Worm (Caenorhabditis elegans) whole organism, L4 larva: ENCODE measurements around the gene alh-5.

Experiments used
- D1046.2 ChIP-seq: fragments of 200-800 bp; sonication (Bioruptor generic); IDR thresholded peaks from 2 replicates; pipeline ENCODE4 v1.3.6; 2022; ENCODE audit warnings: missing genetic modification characterization, missing compliant biosample characterization
- ZK337.2 ChIP-seq: fragments of 200-800 bp; sonication (Bioruptor generic); IDR thresholded peaks from 2 replicates; pipeline ENCODE4 v1.3.6; 2022; ENCODE audit warnings: missing genetic modification reagents, missing genetic modification characterization, missing compliant biosample characterization
- aha-1 ChIP-seq: fragments of 150-350 bp; peaks from one replicate; lab custom pipeline; 2014; ENCODE audit warnings: missing biosample characterization, missing genetic modification characterization
- arid-1 ChIP-seq: fragments of 200-800 bp; sonication (Bioruptor generic); conservative IDR thresholded peaks from 2 replicates; pipeline ENCODE4 v1.3.6; 2022; ENCODE audit warnings: missing genetic modification reagents, missing genetic modification characterization, missing compliant biosample characterization
- ceh-32 ChIP-seq: sonication (generic microtip); optimal IDR thresholded peaks from 2 replicates; lab custom pipeline; 2016; ENCODE audit warnings: mild to moderate bottlenecking, missing genetic modification characterization, missing compliant biosample characterization; ENCODE audit not compliant: poor library complexity
- daf-16 ChIP-seq, 3 experiments: sonication (generic microtip); optimal IDR thresholded peaks; 2 replicates each; lab custom pipeline; 2016 to 2017; ENCODE audit warnings: missing genetic modification characterization in 3 of 3, missing genetic modification reagents in 3 of 3, mild to moderate bottlenecking in 2 of 3, missing compliant biosample characterization in 2 of 3, missing biosample characterization in 1 of 3, moderate library complexity in 1 of 3
- daf-8 ChIP-seq: fragments of 200-800 bp; sonication (Bioruptor generic); IDR thresholded peaks from 2 replicates; pipeline ENCODE4 v1.3.6; 2022; ENCODE audit warnings: missing genetic modification characterization, missing compliant biosample characterization
- dmd-6 ChIP-seq: fragments of 200-800 bp; sonication (Bioruptor generic); IDR thresholded peaks from 2 replicates; pipeline ENCODE4 v1.3.6; 2022; ENCODE audit warnings: missing genetic modification reagents, missing genetic modification characterization, missing compliant biosample characterization
- dpl-1 ChIP-seq: fragments of 150-350 bp; optimal IDR thresholded peaks from 2 replicates; lab custom pipeline; 2014; ENCODE audit warnings: missing biosample characterization, missing genetic modification reagents, missing genetic modification characterization
- fos-1 ChIP-seq: fragments of 150-350 bp; optimal IDR thresholded peaks from 2 replicates; lab custom pipeline; 2014; ENCODE audit warnings: missing biosample characterization, missing genetic modification characterization
- hlh-11 ChIP-seq: fragments of 200-800 bp; sonication (Bioruptor generic); optimal IDR thresholded peaks from 2 replicates; lab custom pipeline; 2018; ENCODE audit warnings: mild to moderate bottlenecking, missing genetic modification characterization, missing compliant biosample characterization
- jun-1 ChIP-seq: fragments of 150-350 bp; optimal IDR thresholded peaks from 2 replicates; lab custom pipeline; 2014; ENCODE audit warnings: missing biosample characterization, missing genetic modification reagents, missing genetic modification characterization
- lin-13 ChIP-seq: fragments of 150-350 bp; optimal IDR thresholded peaks from 2 replicates; lab custom pipeline; 2014; ENCODE audit warnings: missing biosample characterization, missing genetic modification reagents, missing genetic modification characterization
- lin-15B ChIP-seq: fragments of 150-350 bp; sonication (generic microtip); optimal IDR thresholded peaks from 3 replicates; lab custom pipeline; 2014; ENCODE audit warnings: missing biosample characterization, missing genetic modification characterization
- lin-39 ChIP-seq: fragments of 150-350 bp; optimal IDR thresholded peaks from 2 replicates; lab custom pipeline; 2014; ENCODE audit warnings: missing biosample characterization, missing genetic modification reagents, missing genetic modification characterization
- mxl-3 ChIP-seq: fragments of 200-800 bp; sonication (Bioruptor generic); optimal IDR thresholded peaks from 2 replicates; lab custom pipeline; 2018; ENCODE audit warnings: mild to moderate bottlenecking, missing genetic modification characterization, missing compliant biosample characterization
- nhr-102 ChIP-seq: sonication (generic microtip); optimal IDR thresholded peaks from 2 replicates; lab custom pipeline; 2016; ENCODE audit warnings: mild to moderate bottlenecking, missing genetic modification characterization, moderate library complexity, missing compliant biosample characterization
- nhr-28 ChIP-seq: fragments of 150-350 bp; optimal IDR thresholded peaks from 2 replicates; lab custom pipeline; 2014; ENCODE audit warnings: missing biosample characterization, missing genetic modification characterization
- nhr-6 ChIP-seq: fragments of 150-350 bp; optimal IDR thresholded peaks from 2 replicates; lab custom pipeline; 2014; ENCODE audit warnings: missing biosample characterization, missing genetic modification characterization
- nhr-76 ChIP-seq: fragments of 150-350 bp; optimal IDR thresholded peaks from 2 replicates; lab custom pipeline; 2014; ENCODE audit warnings: missing biosample characterization, missing genetic modification characterization
- rbr-2 ChIP-seq: sonication (generic microtip); optimal IDR thresholded peaks from 2 replicates; lab custom pipeline; 2016; ENCODE audit warnings: missing genotype, missing genetic modification characterization, missing compliant biosample characterization
- sdz-12 ChIP-seq: fragments of 200-800 bp; sonication (Bioruptor generic); optimal IDR thresholded peaks from 2 replicates; lab custom pipeline; 2018; ENCODE audit warnings: mild to moderate bottlenecking, missing genetic modification characterization, missing compliant biosample characterization
- tag-97 ChIP-seq: fragments of 200-800 bp; sonication (Bioruptor generic); IDR thresholded peaks from 2 replicates; pipeline ENCODE4 v1.3.6; 2022; ENCODE audit warnings: missing genetic modification characterization, missing compliant biosample characterization
- unc-130 ChIP-seq: sonication (generic microtip); optimal IDR thresholded peaks from 2 replicates; lab custom pipeline; 2016; ENCODE audit warnings: missing genetic modification reagents, missing genetic modification characterization, missing compliant biosample characterization
- unc-62 ChIP-seq, 3 experiments: fragments of 150-350 bp in 1 of 3; sonication (generic microtip); optimal IDR thresholded peaks in 2 of 3; peaks in 1 of 3; 1 replicate in 1 of 3; 2 replicates in 2 of 3; lab custom pipeline; 2014 to 2017; ENCODE audit warnings: missing biosample characterization in 3 of 3, missing genetic modification characterization in 3 of 3, missing genetic modification reagents in 3 of 3, missing genotype in 1 of 3
- vab-7 ChIP-seq: fragments of 200-800 bp; sonication (Bioruptor generic); IDR thresholded peaks from 2 replicates; pipeline ENCODE4 v1.3.6; 2022; ENCODE audit warnings: missing genetic modification reagents, missing genetic modification characterization, missing compliant biosample characterization
- zfp-3 ChIP-seq: fragments of 200-800 bp; sonication (Bioruptor generic); conservative IDR thresholded peaks from 2 replicates; pipeline ENCODE4 v1.3.6; 2022; ENCODE audit warnings: missing genetic modification reagents, missing genetic modification characterization, missing compliant biosample characterization

Gene alh-5

ce11 chrV:1975049-1975448, 24.3 kb downstream of the alh-5 start, which contains the start of gene fbxa-201:
Gene fbxa-201, plus strand, starts transcription at chrV:1975349.
- no peak for TF ChIP-seq nhr-6 (tag; lab: Kevin White, UChicago)

- TF ChIP-seq hlh-11 (no peak), unc-62 (GFP tag; optimal IDR thresholded peaks at IDR 0.05 in 1 of 2; lab: Kevin White, UChicago) (peak in 1 of 2 experiments; percentile 95), unc-62 (tag; optimal IDR thresholded peaks at IDR 0.05; lab: Kevin White, UChicago) (no peak)
These were observed 29.7 kb downstream of the alh-5 start for ce11 chrV:1969690-1970089.

DNA sequence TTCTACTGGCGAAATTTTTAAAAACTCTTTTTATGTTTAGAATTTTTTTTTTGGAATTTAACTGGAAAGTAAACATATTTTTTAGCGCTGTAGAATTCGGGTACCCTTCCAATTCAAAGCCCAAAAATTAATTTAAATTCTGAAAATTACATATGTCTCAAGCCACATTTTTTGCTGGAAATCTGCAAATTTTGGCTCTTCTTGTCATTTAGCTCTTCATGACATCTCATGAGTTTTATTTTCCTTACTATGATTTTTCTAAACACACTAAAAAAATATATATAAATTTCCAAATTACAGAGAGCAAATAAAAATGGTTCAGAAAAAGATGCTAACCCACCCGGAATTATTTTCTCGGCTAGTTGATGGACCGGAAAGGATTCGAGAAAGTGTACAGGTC, 30.2 kb downstream of the alh-5 start, which contains the start of gene acs-3:
Gene acs-3, plus strand, starts transcription at position 301 of the 400 bp plus-strand sequence.
- TF ChIP-seq unc-62 (GFP tag; optimal IDR thresholded peaks at IDR 0.05 in 1 of 2; lab: Kevin White, UChicago) (peak in 1 of 2 experiments; percentile 41), unc-62 (tag; optimal IDR thresholded peaks at IDR 0.05; lab: Kevin White, UChicago) (no peak), ZK337.2 (no peak), daf-16 (GFP tag; optimal IDR thresholded peaks at IDR 0.05; lab: Kevin White, UChicago) (no peak), daf-16 (tag; optimal IDR thresholded peaks at IDR 0.05; lab: Kevin White, UChicago) (no peak)
- TF ChIP-seq, all 104 proteins: peak for 1

DNA sequence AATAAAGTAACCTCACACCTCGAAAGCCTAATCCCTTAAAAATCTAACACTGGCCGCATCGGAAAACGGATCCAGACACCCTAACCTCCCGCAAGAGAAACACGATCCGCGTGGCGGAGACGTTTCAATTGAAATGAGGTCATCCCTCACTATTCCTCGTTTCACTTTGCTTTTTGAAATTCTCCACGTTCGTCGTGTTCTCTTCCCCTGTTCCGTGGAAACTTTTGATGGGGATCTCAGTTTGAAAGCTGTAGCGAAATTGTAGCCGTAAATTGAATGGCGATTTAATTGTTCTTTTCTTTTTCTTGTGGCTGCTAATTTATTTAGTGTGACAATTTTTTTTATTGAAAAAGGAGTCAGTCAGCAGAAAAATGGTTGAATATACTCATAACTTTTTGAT, 30.6 kb downstream of the alh-5 start:
- TF ChIP-seq ceh-32 (tag; lab: Kevin White, UChicago) (no peak), mxl-3 (GFP tag; lab: Kevin White, UChicago) (no peak), lin-15B (tag; lab: Kevin White, UChicago) (no peak), tag-97 (GFP tag; lab: Robert Waterston, UW) (no peak), D1046.2 (GFP tag; lab: Robert Waterston, UW) (no peak), sdz-12 (no peak), jun-1 (tag; lab: Kevin White, UChicago) (no peak), lin-39 (tag; lab: Kevin White, UChicago) (no peak), aha-1 (tag; lab: Kevin White, UChicago) (peak; percentile 59)

ce11 chrV:1966962-1967361, 32.4 kb downstream of the alh-5 start:
- TF ChIP-seq nhr-76 (tag; lab: Kevin White, UChicago), result peak; percentile 39
- peak; percentile 49 for TF ChIP-seq aha-1 (tag; lab: Kevin White, UChicago)
- TF ChIP-seq fos-1, result no peak
- TF ChIP-seq nhr-28 (tag; lab: Kevin White, UChicago), result peak; percentile 11
- peak; percentile 37; the same call in 1 of the 2 replicates for TF ChIP-seq dmd-6

ce11 chrV:1964806-1965205, 34.6 kb downstream of the alh-5 start, which contains the start of gene srj-15:
Gene srj-15, minus strand, starts transcription at chrV:1964906.
- TF ChIP-seq unc-130 (GFP tag; lab: Kevin White, UChicago) (no peak), daf-8 (GFP tag; lab: Robert Waterston, UW) (no peak), rbr-2 (no peak), nhr-102 (tag; lab: Kevin White, UChicago) (no peak), zfp-3 (no peak)

DNA sequence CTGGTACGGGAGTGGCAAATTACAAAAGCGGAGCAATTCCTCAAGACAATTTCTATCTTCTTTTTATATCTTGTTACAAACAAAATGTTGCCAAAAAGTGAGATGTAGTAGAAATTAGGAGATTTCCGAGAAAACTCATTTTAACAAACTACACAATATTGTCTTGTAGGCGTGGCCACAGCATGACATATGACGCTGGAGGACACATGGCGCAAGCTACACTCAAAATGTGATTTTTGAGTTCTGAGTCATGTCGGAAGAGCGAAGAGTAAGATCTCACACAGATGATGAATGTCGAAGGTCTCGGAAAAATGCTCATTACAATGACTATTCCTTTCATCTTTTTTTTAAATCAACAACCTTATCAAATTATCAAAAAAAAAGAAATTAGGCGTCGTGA, 37.9 kb downstream of the alh-5 start, which contains the start of gene Y40B10B.1:
Gene Y40B10B.1, minus strand, starts transcription at position 101 of the 400 bp plus-strand sequence.
- TF ChIP-seq arid-1 (GFP tag; lab: Robert Waterston, UW), result no peak
- no peak for TF ChIP-seq dpl-1 (GFP tag; lab: Kevin White, UChicago)
- no peak for TF ChIP-seq lin-13
- TF ChIP-seq dmd-6, result no peak
- TF ChIP-seq vab-7 (GFP tag; lab: Robert Waterston, UW), result no peak
- no peak for TF ChIP-seq fos-1
- peak in 1 of 2 experiments; percentile 21 for TF ChIP-seq unc-62 (GFP tag; optimal IDR thresholded peaks at IDR 0.05 in 1 of 2; lab: Kevin White, UChicago)
- no peak for TF ChIP-seq unc-62 (tag; optimal IDR thresholded peaks at IDR 0.05; lab: Kevin White, UChicago)
